Worm (Caenorhabditis elegans) whole organism, mixed stage, embryonic: Measurements from ENCODE around the gene T28H11.7.

Experiments
- flh-1 ChIP-seq: fragments of 200-800 bp; sonication (Bioruptor generic); optimal IDR thresholded peaks from 2 replicates; lab custom pipeline; 2018; ENCODE audit warnings: mild to moderate bottlenecking, missing genetic modification characterization, moderate library complexity, missing compliant biosample characterization
- lin-13 ChIP-seq: fragments of 150-350 bp; optimal IDR thresholded peaks from 2 replicates; lab custom pipeline; 2014; ENCODE audit warnings: missing biosample characterization, missing genetic modification characterization
- pha-4 ChIP-seq: fragments of 150-350 bp; optimal IDR thresholded peaks from 2 replicates; lab custom pipeline; 2018; ENCODE audit warnings: missing biosample characterization, missing genetic modification reagents, missing genetic modification characterization
- sem-2 ChIP-seq: fragments of 200-800 bp; sonication (Bioruptor generic); optimal IDR thresholded peaks from 2 replicates; lab custom pipeline; 2018; ENCODE audit warnings: mild to moderate bottlenecking, missing genetic modification characterization, missing compliant biosample characterization

ce11 chrIV:4977176-4977693 lies 39.7 kb downstream of the T28H11.7 start, which contains the start of gene E03H12.5:
- TF ChIP-seq pha-4 (tag; lab: Kevin White, UChicago) (no peak), lin-13 (tag; lab: Kevin White, UChicago) (no peak), sem-2 (no peak), flh-1 (no peak)
